Worm (Caenorhabditis elegans): ENCODE measurements around the gene D1079.1.

Gene D1079.1

ce11 chrX:4402854-4403253, at the start of gene D1079.1:
Gene D1079.1, plus strand, starts transcription at chrX:4403154.
- TF ChIP-seq lin-39 (tag; optimal IDR thresholded peaks at IDR 0.05): peak; percentile 20
- no peak for TF ChIP-seq vab-7 (GFP tag; IDR thresholded peaks at IDR 0.05)
- no peak for TF ChIP-seq fos-1 (tag; optimal IDR thresholded peaks at IDR 0.05)
- TF ChIP-seq Y48G9A.11 (GFP tag; IDR thresholded peaks at IDR 0.05): no peak

- TF ChIP-seq ces-1 (GFP tag; optimal IDR thresholded peaks at IDR 0.05) (no peak), ceh-20 (GFP tag; IDR thresholded peaks at IDR 0.05) (no peak), lsy-2 (tag; optimal IDR thresholded peaks at IDR 0.05) (no peak), ctbp-1 (GFP tag; IDR thresholded peaks at IDR 0.05) (no peak), ceh-82 (tag; optimal IDR thresholded peaks at IDR 0.05) (no peak), ama-1 (optimal IDR thresholded peaks at IDR 0.05) (no peak), nhr-10 (tag; optimal IDR thresholded peaks at IDR 0.05) (no peak), zip-2 (tag; optimal IDR thresholded peaks at IDR 0.05) (no peak), nhr-237 (tag; optimal IDR thresholded peaks at IDR 0.05) (no peak), spr-1 (tag; optimal IDR thresholded peaks at IDR 0.05) (no peak), mes-2 (tag; optimal IDR thresholded peaks at IDR 0.05; ENCODE audit: poor library complexity, severe bottlenecking) (no peak), arid-1 (GFP tag; conservative IDR thresholded peaks at IDR 0.05) (no peak), ZK546.5 (tag; optimal IDR thresholded peaks at IDR 0.05) (no peak), snpc-4 (tag; optimal IDR thresholded peaks at IDR 0.05) (no peak), hlh-30 (tag; optimal IDR thresholded peaks at IDR 0.05; ENCODE audit: insufficient read depth) (no peak), sdz-12 (GFP tag; optimal IDR thresholded peaks at IDR 0.05) (no peak)
Measured at ce11 chrX:4353318-4353717, 49.6 kb upstream of the D1079.1 start, which contains the start of gene col-165. Gene col-165, plus strand, starts transcription at chrX:4353618.

- TF ChIP-seq daf-12 (tag; optimal IDR thresholded peaks at IDR 0.05) (no peak), Y105C5A.15 (GFP tag; IDR thresholded peaks at IDR 0.05) (no peak), skn-1 (tag; optimal IDR thresholded peaks at IDR 0.05) (no peak), dmd-8 (GFP tag; IDR thresholded peaks at IDR 0.05) (no peak), nhr-11 (tag; optimal IDR thresholded peaks at IDR 0.05) (no peak), nhr-10 (tag; optimal IDR thresholded peaks at IDR 0.05) (no peak), ceh-62 (tag; optimal IDR thresholded peaks at IDR 0.05) (no peak), aly-2 (tag; optimal IDR thresholded peaks at IDR 0.05) (no peak), mdt-29 (GFP tag; IDR thresholded peaks at IDR 0.05) (no peak)
Measured at ce11 chrX:4357467-4357866, 45.5 kb upstream of the D1079.1 start, which contains the start of gene F14H12.6. Gene F14H12.6, minus strand, starts transcription at chrX:4357567.

ce11 chrX:4359030-4359429, 43.9 kb upstream of the D1079.1 start:
- TF ChIP-seq pqm-1 (tag; optimal IDR thresholded peaks at IDR 0.05): peak; percentile 36
- no peak for TF ChIP-seq duxl-1 (tag; optimal IDR thresholded peaks at IDR 0.05; ENCODE audit: poor library complexity)
- TF ChIP-seq php-3 (GFP tag; IDR thresholded peaks at IDR 0.05): peak; percentile 79
- no peak for TF ChIP-seq madf-5 (GFP tag; IDR thresholded peaks at IDR 0.05)
- no peak for TF ChIP-seq ceh-44 (GFP tag; IDR thresholded peaks at IDR 0.05)
- TF ChIP-seq nhr-111 (GFP tag; optimal IDR thresholded peaks at IDR 0.05): no peak
- no peak for TF ChIP-seq hmg-1.1 (GFP tag; IDR thresholded peaks at IDR 0.05)
- TF ChIP-seq tra-1 (GFP tag; IDR thresholded peaks at IDR 0.05): peak; percentile 82

- no peak for TF ChIP-seq lim-7 (GFP tag; IDR thresholded peaks at IDR 0.05)
- no peak for TF ChIP-seq D1046.2 (GFP tag; IDR thresholded peaks at IDR 0.05)
- TF ChIP-seq lin-15B (tag; optimal IDR thresholded peaks at IDR 0.05): no peak
- TF ChIP-seq F37D6.2 (tag; optimal IDR thresholded peaks at IDR 0.05): no peak
- TF ChIP-seq F26F4.8 (GFP tag; conservative IDR thresholded peaks at IDR 0.05): no peak
- TF ChIP-seq mdt-29 (GFP tag; IDR thresholded peaks at IDR 0.05): no peak
- no peak for TF ChIP-seq unc-130 (GFP tag; optimal IDR thresholded peaks at IDR 0.05)
- TF ChIP-seq spr-3 (GFP tag; optimal IDR thresholded peaks at IDR 0.05): no peak
- no peak for TF ChIP-seq nhr-102 (tag; optimal IDR thresholded peaks at IDR 0.05)
- no peak for TF ChIP-seq nhr-42 (GFP tag; IDR thresholded peaks at IDR 0.05)
- no peak for TF ChIP-seq dmd-9 (GFP tag; IDR thresholded peaks at IDR 0.05)
- no peak for TF ChIP-seq unc-62 (GFP tag; optimal IDR thresholded peaks at IDR 0.05 in 1 of 2)
- no peak for TF ChIP-seq unc-62 (tag; optimal IDR thresholded peaks at IDR 0.05)
Measured at ce11 chrX:4362522-4362921, 40.4 kb upstream of the D1079.1 start, which contains the start of gene F14H12.7. Gene F14H12.7, minus strand, starts transcription at chrX:4362622.
